Fruit fly (Drosophila melanogaster): ENCODE results near the gene Kaz1-ORFB.

Kaz1-ORFB gene

dm6 chr3L:179490-180261 is 36.7 kb upstream of the Kaz1-ORFB start, which contains the start of gene CG13875:
Gene CG13875, plus strand, starts transcription at chr3L:179923.
- TF ChIP-seq cnc (optimal IDR thresholded peaks at IDR 0.05) (no peak), toe (GFP tag; optimal IDR thresholded peaks at IDR 0.05) (no peak), kay (GFP tag; ENCODE audit: borderline replicate concordance) (no peak), CG33017 (tag; optimal IDR thresholded peaks at IDR 0.05) (no peak), ovo (GFP tag; optimal IDR thresholded peaks at IDR 0.05) (no peak), Mnt (GFP tag; optimal IDR thresholded peaks at IDR 0.05) (no peak), CG7045 (GFP tag; optimal IDR thresholded peaks at IDR 0.05) (no peak), CG12768 (GFP tag; optimal IDR thresholded peaks at IDR 0.05) (no peak), Clk (GFP tag; optimal IDR thresholded peaks at IDR 0.05) (no peak), CG1620 (GFP tag; optimal IDR thresholded peaks at IDR 0.05) (no peak)

- TF ChIP-seq toe (GFP tag; optimal IDR thresholded peaks at IDR 0.05) (no peak), cnc (optimal IDR thresholded peaks at IDR 0.05) (no peak), CG11617 (GFP tag; optimal IDR thresholded peaks at IDR 0.05) (no peak), CG7045 (GFP tag; optimal IDR thresholded peaks at IDR 0.05) (no peak), bab1 (GFP tag; optimal IDR thresholded peaks at IDR 0.05) (no peak), tj (GFP tag; optimal IDR thresholded peaks at IDR 0.05) (no peak), CG14711 (tag; optimal IDR thresholded peaks at IDR 0.05) (no peak), CG33017 (tag; optimal IDR thresholded peaks at IDR 0.05) (no peak), Crg-1 (GFP tag; optimal IDR thresholded peaks at IDR 0.05) (no peak), cic (GFP tag; optimal IDR thresholded peaks at IDR 0.05) (no peak), Hr96 (GFP tag; optimal IDR thresholded peaks at IDR 0.05) (no peak), CG1620 (GFP tag; optimal IDR thresholded peaks at IDR 0.05) (no peak), ovo (GFP tag; optimal IDR thresholded peaks at IDR 0.05) (no peak), CG12768 (GFP tag; optimal IDR thresholded peaks at IDR 0.05) (no peak), CG5204 (GFP tag; optimal IDR thresholded peaks at IDR 0.05) (no peak), Mnt (GFP tag; optimal IDR thresholded peaks at IDR 0.05) (no peak), CG7101 (tag; optimal IDR thresholded peaks at IDR 0.05) (no peak), kay (GFP tag; ENCODE audit: borderline replicate concordance) (no peak), Clk (GFP tag; optimal IDR thresholded peaks at IDR 0.05) (no peak)
Measured at dm6 chr3L:180262-180543, 36.2 kb upstream of the Kaz1-ORFB start.

DNA sequence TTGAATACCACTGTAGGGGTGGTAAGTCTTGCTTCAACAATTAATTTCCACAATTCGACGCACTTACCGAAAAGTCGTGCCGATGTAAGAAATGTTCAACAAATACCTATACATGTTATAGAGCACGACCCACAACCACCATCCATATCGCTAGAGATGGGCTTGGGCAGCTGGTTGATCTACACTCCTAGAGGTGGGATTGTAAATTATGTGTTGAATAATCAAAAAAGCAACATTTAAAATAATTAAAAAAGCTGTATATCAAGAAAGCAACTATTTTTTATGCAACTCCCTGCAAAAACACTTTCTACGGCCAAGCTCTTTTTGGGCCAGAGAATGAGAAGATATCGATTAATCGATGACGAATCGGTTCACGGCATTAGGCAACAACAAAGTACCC is 32.2 kb upstream of the Kaz1-ORFB start, which contains the start of the genes CG34140, Mkp and Mtch:
Gene CG34140, minus strand, starts transcription at position 174 of the 400 bp plus-strand sequence.
Gene Mkp, minus strand, starts transcription at position 290 of the 400 bp plus-strand sequence.
Gene Mtch, plus strand, starts transcription at position 376 of the 400 bp plus-strand sequence.
- TF ChIP-seq CG14711 (tag; optimal IDR thresholded peaks at IDR 0.05) (peak; percentile 86), Hr96 (GFP tag; optimal IDR thresholded peaks at IDR 0.05) (peak; percentile 92), toe (GFP tag; optimal IDR thresholded peaks at IDR 0.05) (no peak), tj (GFP tag; optimal IDR thresholded peaks at IDR 0.05) (peak; percentile 75), CG11617 (GFP tag; optimal IDR thresholded peaks at IDR 0.05) (peak; percentile 92), CG5204 (GFP tag; optimal IDR thresholded peaks at IDR 0.05) (no peak), Crg-1 (GFP tag; optimal IDR thresholded peaks at IDR 0.05) (peak; percentile 93), kay (GFP tag; ENCODE audit: borderline replicate concordance) (peak; percentile 73), CG1620 (GFP tag; optimal IDR thresholded peaks at IDR 0.05) (peak; percentile 91), CG7101 (tag; optimal IDR thresholded peaks at IDR 0.05) (peak; percentile 86), CG7045 (GFP tag; optimal IDR thresholded peaks at IDR 0.05) (peak; percentile 69), cnc (optimal IDR thresholded peaks at IDR 0.05) (no peak), CG12768 (GFP tag; optimal IDR thresholded peaks at IDR 0.05) (peak; percentile 63), ovo (GFP tag; optimal IDR thresholded peaks at IDR 0.05) (peak; percentile 78), Mnt (GFP tag; optimal IDR thresholded peaks at IDR 0.05) (peak; percentile 88), cic (GFP tag; optimal IDR thresholded peaks at IDR 0.05) (peak; percentile 47), bab1 (GFP tag; optimal IDR thresholded peaks at IDR 0.05) (peak; percentile 92), Clk (GFP tag; optimal IDR thresholded peaks at IDR 0.05) (peak; percentile 71), pad (GFP tag; optimal IDR thresholded peaks at IDR 0.05) (peak; percentile 68), CG33017 (tag; optimal IDR thresholded peaks at IDR 0.05) (peak; percentile 70)

dm6 chr3L:199050-199745 is 17.2 kb upstream of the Kaz1-ORFB start:
- TF ChIP-seq tj (GFP tag; optimal IDR thresholded peaks at IDR 0.05) (no peak), Hr96 (GFP tag; optimal IDR thresholded peaks at IDR 0.05) (no peak), Crg-1 (GFP tag; optimal IDR thresholded peaks at IDR 0.05) (peak; percentile 44), Clk (GFP tag; optimal IDR thresholded peaks at IDR 0.05) (no peak), pad (GFP tag; optimal IDR thresholded peaks at IDR 0.05) (peak; percentile 97), kay (GFP tag; ENCODE audit: borderline replicate concordance) (no peak), CG1620 (GFP tag; optimal IDR thresholded peaks at IDR 0.05) (peak; percentile 43), CG14711 (tag; optimal IDR thresholded peaks at IDR 0.05) (no peak), cic (GFP tag; optimal IDR thresholded peaks at IDR 0.05) (peak; percentile 77), Mnt (GFP tag; optimal IDR thresholded peaks at IDR 0.05) (peak; percentile 98), bab1 (GFP tag; optimal IDR thresholded peaks at IDR 0.05) (peak; percentile 19), CG33017 (tag; optimal IDR thresholded peaks at IDR 0.05) (no peak), toe (GFP tag; optimal IDR thresholded peaks at IDR 0.05) (no peak), cnc (optimal IDR thresholded peaks at IDR 0.05) (no peak), ovo (GFP tag; optimal IDR thresholded peaks at IDR 0.05) (no peak)

DNA sequence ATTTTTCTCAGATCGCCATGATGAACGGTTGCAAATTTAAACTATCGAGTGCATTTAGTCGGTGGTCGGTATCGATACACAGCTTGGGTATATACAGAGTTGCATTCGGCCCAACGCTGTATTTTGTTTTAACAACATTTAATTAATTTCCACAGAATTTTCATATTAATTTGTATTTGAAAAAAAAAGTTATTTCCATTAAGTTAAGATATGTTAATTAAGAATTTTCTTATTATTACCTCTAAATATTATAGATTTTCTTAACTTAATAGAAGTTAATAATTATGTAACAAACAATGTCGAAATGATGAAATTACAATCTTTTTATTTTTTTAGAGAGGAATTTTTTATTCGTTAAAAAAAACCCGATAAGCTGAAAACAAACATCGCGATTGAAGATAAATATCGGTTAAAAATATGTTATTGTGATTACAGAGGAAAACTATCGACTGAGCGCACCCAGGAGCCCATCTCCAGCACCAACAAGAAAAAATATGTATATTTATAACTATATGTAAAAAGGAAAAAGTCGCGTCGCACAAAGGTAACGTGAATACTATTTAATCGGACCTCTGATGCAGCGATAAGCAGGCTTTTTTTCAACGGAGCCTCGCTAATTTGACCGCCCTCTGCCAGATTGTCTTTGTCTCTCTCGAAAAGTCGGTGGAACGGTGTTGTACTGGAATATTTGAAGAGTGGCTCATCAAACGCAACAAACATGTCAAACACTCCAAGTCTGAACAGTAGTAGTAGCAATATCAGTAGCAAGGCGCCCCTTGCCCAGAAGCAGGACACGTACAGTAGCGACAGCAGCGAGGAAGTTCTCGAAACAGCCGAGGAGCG is 16.4 kb upstream of the Kaz1-ORFB start, which contains the start of the genes rno and mri:
Gene rno, minus strand, starts transcription at position 9 of the 843 bp plus-strand sequence.
Gene mri, plus strand, starts transcription at position 421 of the 843 bp plus-strand sequence.
- peak; percentile 85 for TF ChIP-seq CG14711 (tag; optimal IDR thresholded peaks at IDR 0.05)
- TF ChIP-seq bab1 (GFP tag; optimal IDR thresholded peaks at IDR 0.05), result peak; percentile 64
- TF ChIP-seq CG33017 (tag; optimal IDR thresholded peaks at IDR 0.05), result peak; percentile 70
- TF ChIP-seq Clk (GFP tag; optimal IDR thresholded peaks at IDR 0.05), result peak; percentile 23
- no peak for TF ChIP-seq cnc (optimal IDR thresholded peaks at IDR 0.05)
- TF ChIP-seq tj (GFP tag; optimal IDR thresholded peaks at IDR 0.05), result peak; percentile 36
- TF ChIP-seq CG7101 (tag; optimal IDR thresholded peaks at IDR 0.05), result peak; percentile 85
- TF ChIP-seq toe (GFP tag; optimal IDR thresholded peaks at IDR 0.05), result no peak
- peak; percentile 16 for TF ChIP-seq cic (GFP tag; optimal IDR thresholded peaks at IDR 0.05)
- TF ChIP-seq Hr96 (GFP tag; optimal IDR thresholded peaks at IDR 0.05), result peak; percentile 45
- TF ChIP-seq Crg-1 (GFP tag; optimal IDR thresholded peaks at IDR 0.05), result peak; percentile 55
- no peak for TF ChIP-seq pad (GFP tag; optimal IDR thresholded peaks at IDR 0.05)
- TF ChIP-seq Mnt (GFP tag; optimal IDR thresholded peaks at IDR 0.05), result peak; percentile 52
- no peak for TF ChIP-seq CG5204 (GFP tag; optimal IDR thresholded peaks at IDR 0.05)
- TF ChIP-seq CG11617 (GFP tag; optimal IDR thresholded peaks at IDR 0.05), result peak; percentile 80
- TF ChIP-seq kay (GFP tag; ENCODE audit: borderline replicate concordance), result no peak
- TF ChIP-seq CG12768 (GFP tag; optimal IDR thresholded peaks at IDR 0.05), result peak; percentile 54
- TF ChIP-seq CG7045 (GFP tag; optimal IDR thresholded peaks at IDR 0.05), result peak; percentile 47
- peak; percentile 44 for TF ChIP-seq CG1620 (GFP tag; optimal IDR thresholded peaks at IDR 0.05)
- peak; percentile 46 for TF ChIP-seq ovo (GFP tag; optimal IDR thresholded peaks at IDR 0.05)

Data from whole organism, adult.